Worm (Caenorhabditis elegans) whole organism, L4/young adult: ENCODE results near the gene elo-4.

ENCODE experiments used
- W03F9.2 ChIP-seq: fragments of 150-350 bp; optimal IDR thresholded peaks from 2 replicates; lab custom pipeline; 2014; ENCODE audit warnings: missing biosample characterization, missing genetic modification characterization
- dao-5 ChIP-seq: sonication (generic microtip); optimal IDR thresholded peaks from 2 replicates; lab custom pipeline; 2016; ENCODE audit warnings: missing genotype, missing genetic modification characterization, moderate library complexity, missing compliant biosample characterization
- him-1 ChIP-seq: sonication (generic microtip); optimal IDR thresholded peaks from 2 replicates; lab custom pipeline; 2016; ENCODE audit warnings: missing genotype, missing genetic modification reagents, missing genetic modification characterization, missing compliant biosample characterization

- TF ChIP-seq dao-5 (tag; lab: Kevin White, UChicago): no peak
- no peak for TF ChIP-seq him-1
- no peak for TF ChIP-seq W03F9.2
These were observed 25.0 kb upstream of the elo-4 start, which contains the start of gene K04H4.5 for ce11 chrIII:9359060-9359459.
